Worm (Caenorhabditis elegans) whole organism, L4 larva: ENCODE data around the gene C18H7.7.

Source experiments
- F44E2.7 ChIP-seq: fragments of 200-800 bp; sonication (Bioruptor generic); IDR thresholded peaks from 2 replicates; pipeline ENCODE4 v2.1.2; 2022; ENCODE audit warnings: missing genetic modification characterization, missing compliant biosample characterization
- F49E8.2 ChIP-seq: sonication (generic microtip); optimal IDR thresholded peaks from 2 replicates; lab custom pipeline; 2016; ENCODE audit warnings: missing compliant biosample characterization, mild to moderate bottlenecking, missing genetic modification characterization, borderline replicate concordance
- ZK546.5 ChIP-seq, 2 experiments: sonication (generic microtip); optimal IDR thresholded peaks; 2 replicates each; lab custom pipeline; 2017; ENCODE audit warnings: missing biosample characterization in 2 of 2, missing genetic modification characterization in 2 of 2
- dmd-6 ChIP-seq: fragments of 200-800 bp; sonication (Bioruptor generic); IDR thresholded peaks from 2 replicates; pipeline ENCODE4 v1.3.6; 2022; ENCODE audit warnings: missing genetic modification reagents, missing genetic modification characterization, missing compliant biosample characterization
- nhr-102 ChIP-seq: sonication (generic microtip); optimal IDR thresholded peaks from 2 replicates; lab custom pipeline; 2016; ENCODE audit warnings: mild to moderate bottlenecking, missing genetic modification characterization, moderate library complexity, missing compliant biosample characterization
- snpc-4 ChIP-seq: fragments of 150-350 bp; optimal IDR thresholded peaks from 2 replicates; lab custom pipeline; 2014; ENCODE audit warnings: missing biosample characterization, missing genetic modification characterization
- zip-11 ChIP-seq: fragments of 200-800 bp; sonication (Bioruptor generic); IDR thresholded peaks from 2 replicates; pipeline ENCODE4 v1.3.6; 2022; ENCODE audit warnings: missing genetic modification characterization, missing compliant biosample characterization

- TF ChIP-seq F44E2.7 (GFP tag; lab: Robert Waterston, UW), result no peak
- TF ChIP-seq nhr-102 (tag; lab: Kevin White, UChicago), result no peak
- no peak for TF ChIP-seq zip-11
- TF ChIP-seq dmd-6, result peak; percentile 91
- TF ChIP-seq ZK546.5 (tag; optimal IDR thresholded peaks at IDR 0.05; lab: Kevin White, UChicago), result no peak
- TF ChIP-seq F49E8.2 (tag; lab: Kevin White, UChicago), result no peak
- TF ChIP-seq snpc-4 (tag; lab: Kevin White, UChicago), result no peak
Measured at ce11 chrIV:551923-552322, 44.3 kb downstream of the C18H7.7 start.
